Fruit fly (Drosophila melanogaster): ENCODE data around the gene CarT.

CarT gene

DNA sequence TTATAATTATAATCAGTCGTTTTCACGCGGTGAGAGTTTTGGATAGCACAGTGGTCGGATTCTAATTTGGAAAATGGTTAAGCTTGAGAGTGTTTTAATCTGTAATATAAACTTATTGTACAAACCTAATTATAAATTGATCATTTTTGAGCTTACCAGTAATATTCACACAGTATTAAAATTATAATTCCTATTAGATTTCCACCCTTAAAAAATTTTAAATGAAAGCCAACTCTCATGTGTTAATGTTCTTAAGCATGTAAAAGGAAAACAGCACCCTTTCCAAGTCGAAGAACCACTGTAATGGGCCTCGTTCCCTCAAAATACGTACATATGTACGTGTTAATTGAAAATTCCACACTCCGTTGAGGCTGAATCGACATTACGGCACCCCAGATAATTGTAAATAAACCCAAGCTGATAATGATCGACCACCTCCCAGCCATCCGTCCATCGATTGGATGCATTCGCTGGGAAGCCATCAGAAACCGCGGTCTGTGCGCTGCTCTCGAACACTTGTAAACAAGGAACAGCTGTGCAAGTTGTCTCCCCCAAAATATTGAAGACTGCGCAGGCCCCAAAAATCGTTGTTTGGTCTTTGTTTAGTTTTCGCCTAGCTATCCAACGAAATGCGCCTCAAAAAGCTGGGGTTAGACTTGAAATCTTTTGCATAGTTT lies 29.9 kb upstream of the CarT start (continued):
- TF ChIP-seq ci (GFP tag; IDR thresholded peaks at IDR 0.05) (peak; percentile 6; the same call in 1 of the 3 replicates), CG8388 (GFP tag; optimal IDR thresholded peaks at IDR 0.05) (peak; percentile 54), H15 (GFP tag; IDR thresholded peaks at IDR 0.05) (0 out of 3 replicates have a peak, but pooled peaks have one; percentile 28), cato (GFP tag; optimal IDR thresholded peaks at IDR 0.05; ENCODE audit: borderline replicate concordance) (no peak), CG18599 (GFP tag; optimal IDR thresholded peaks at IDR 0.05) (peak; percentile 50), CHES-1-like (GFP tag; optimal IDR thresholded peaks at IDR 0.05) (no peak), dpn (GFP tag; optimal IDR thresholded peaks at IDR 0.05) (peak in 1 of 2 experiments; percentile 18), Nf-YB (GFP tag; optimal IDR thresholded peaks at IDR 0.05) (peak; percentile 27), Bteb2 (GFP tag; optimal IDR thresholded peaks at IDR 0.05) (no peak), CG13894 (tag; optimal IDR thresholded peaks at IDR 0.05) (no peak), Elba2 (GFP tag; optimal IDR thresholded peaks at IDR 0.05) (no peak), CG9817 (tag; optimal IDR thresholded peaks at IDR 0.05) (peak; percentile 41), CG11723 (GFP tag; optimal IDR thresholded peaks at IDR 0.05) (peak; percentile 12), Kr (GFP tag; optimal IDR thresholded peaks at IDR 0.05) (no peak), exex (tag; optimal IDR thresholded peaks at IDR 0.05) (no peak), CG32772 (GFP tag; IDR thresholded peaks at IDR 0.05) (no peak), crc (GFP tag; optimal IDR thresholded peaks at IDR 0.05) (no peak), danr (GFP tag; IDR thresholded peaks at IDR 0.05) (no peak), CG15011 (GFP tag; optimal IDR thresholded peaks at IDR 0.05) (no peak), phol (tag; optimal IDR thresholded peaks at IDR 0.05) (peak; percentile 59), mld (GFP tag; IDR thresholded peaks at IDR 0.05; ENCODE audit: partially characterized antibody) (no peak), Meics (GFP tag; optimal IDR thresholded peaks at IDR 0.05) (peak; percentile 29), gsb (GFP tag; IDR thresholded peaks at IDR 0.05) (peak; percentile 39; the same call in 1 of the 2 replicates), Ada2b (GFP tag; IDR thresholded peaks at IDR 0.05) (peak; percentile 41; the same call in 1 of the 2 replicates), CkIIα-i1 (GFP tag; IDR thresholded peaks at IDR 0.05) (no peak), ERR (GFP tag; optimal IDR thresholded peaks at IDR 0.05) (no peak), CG6654 (GFP tag; optimal IDR thresholded peaks at IDR 0.05) (no peak), CG14441 (GFP tag; IDR thresholded peaks at IDR 0.05) (no peak), CG9727 (GFP tag; optimal IDR thresholded peaks at IDR 0.05) (peak; percentile 46), CG6791 (GFP tag; IDR thresholded peaks at IDR 0.05; ENCODE audit: partially characterized antibody) (no peak), CG10654 (GFP tag; optimal IDR thresholded peaks at IDR 0.05) (peak; percentile 14), tap (tag; optimal IDR thresholded peaks at IDR 0.05) (peak; percentile 49), CG15479 (GFP tag; optimal IDR thresholded peaks at IDR 0.05) (no peak), trem (tag; optimal IDR thresholded peaks at IDR 0.05) (peak; percentile 12), Deaf1 (tag; optimal IDR thresholded peaks at IDR 0.05) (peak; percentile 3), Hand (GFP tag; optimal IDR thresholded peaks at IDR 0.05) (peak; percentile 36), CG9437 (GFP tag; optimal IDR thresholded peaks at IDR 0.05) (peak; percentile 35), NC2α (GFP tag; optimal IDR thresholded peaks at IDR 0.05) (no peak), ranshi (GFP tag; IDR thresholded peaks at IDR 0.05) (no peak; the same call in 1 of the 2 replicates), jumu (GFP tag; optimal IDR thresholded peaks at IDR 0.05) (no peak), pb (GFP tag; optimal IDR thresholded peaks at IDR 0.05) (no peak), CG2875 (GFP tag; optimal IDR thresholded peaks at IDR 0.05) (no peak), gcm2 (GFP tag; optimal IDR thresholded peaks at IDR 0.05) (no peak), CG18262 (tag; optimal IDR thresholded peaks at IDR 0.05) (peak; percentile 64), lola (GFP tag; optimal IDR thresholded peaks at IDR 0.05) (peak in 1 of 3 experiments; percentile 42), CG17829 (tag; optimal IDR thresholded peaks at IDR 0.05) (peak; percentile 37), br (optimal IDR thresholded peaks at IDR 0.05) (no peak), dan (GFP tag; IDR thresholded peaks at IDR 0.05) (no peak), CG2712 (tag; optimal IDR thresholded peaks at IDR 0.05) (peak; percentile 68), chif (GFP tag; optimal IDR thresholded peaks at IDR 0.05) (no peak)
